Fruit fly (Drosophila melanogaster) Kc167 (cell line): ENCODE data around the gene TwdlT.

Experiments used
- Myc ChIP-seq: fragments of >200 bp; optimal IDR thresholded peaks from 2 replicates; lab custom pipeline; 2017; ENCODE audit warnings: missing external identifiers
- Sin3A ChIP-seq: fragments of >200 bp; optimal IDR thresholded peaks from 2 replicates; lab custom pipeline; 2018; ENCODE audit warnings: missing external identifiers
- h ChIP-seq: fragments of >200 bp; optimal IDR thresholded peaks from 3 replicates; lab custom pipeline; 2018; ENCODE audit warnings: missing external identifiers
- insv ChIP-seq: fragments of >200 bp; optimal IDR thresholded peaks from 3 replicates; lab custom pipeline; 2018; ENCODE audit warnings: missing external identifiers
- psq ChIP-seq: fragments of >200 bp; optimal IDR thresholded peaks from 2 replicates; lab custom pipeline; 2017; ENCODE audit warnings: missing external identifiers
- ttk ChIP-seq: sonication (Bioruptor generic); optimal IDR thresholded peaks from 2 replicates; lab custom pipeline; 2017; ENCODE audit warnings: missing external identifiers

The TwdlT gene

DNA sequence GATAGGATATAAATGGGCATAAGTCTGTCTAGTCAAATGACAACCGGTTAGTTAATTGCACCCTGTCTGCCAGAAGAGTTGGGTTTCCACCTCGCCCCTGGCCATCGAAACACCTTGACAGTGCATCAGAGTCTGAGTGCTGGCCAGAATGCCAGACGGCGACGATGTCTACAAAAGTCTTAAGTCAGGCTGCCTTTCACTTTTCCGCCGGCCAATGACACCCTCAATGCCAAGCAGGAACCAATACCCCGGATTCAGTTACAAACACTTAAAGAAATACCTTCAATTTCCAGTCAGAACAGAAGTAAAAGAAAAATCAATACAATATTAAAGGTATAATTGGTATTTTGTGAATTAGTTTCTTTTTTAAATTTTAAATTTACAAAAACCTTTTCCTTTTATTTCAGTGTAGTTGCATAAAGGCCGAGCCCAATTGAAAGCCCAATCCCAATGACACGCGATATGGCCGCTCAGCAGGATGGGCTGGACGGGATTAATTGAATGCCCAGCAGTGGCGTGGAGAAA lies 35.6 kb downstream of the TwdlT start:
- no peak for TF ChIP-seq Sin3A

dm6 chr3R:27087549-27087948 lies 38.5 kb downstream of the TwdlT start, which contains the start of gene Cpr97Ea:
Gene Cpr97Ea (minus strand): TSS chr3R:27087778.
- TF ChIP-seq Myc (lab: Kevin White, UChicago) (no peak), insv (no peak), h (lab: Kevin White, UChicago) (no peak), ttk (lab: Kevin White, UChicago) (no peak), Sin3A (no peak), psq (lab: Kevin White, UChicago) (no peak)

- no peak for TF ChIP-seq insv
- no peak for TF ChIP-seq Myc (lab: Kevin White, UChicago)
- no peak for TF ChIP-seq Sin3A
- TF ChIP-seq ttk (lab: Kevin White, UChicago): no peak
Measured at dm6 chr3R:27091106-27091505, 42.1 kb downstream of the TwdlT start, which contains the start of gene Cpr97Eb. Gene Cpr97Eb (minus strand): TSS chr3R:27091130.

dm6 chr3R:27092263-27092662 lies 43.2 kb downstream of the TwdlT start:
- TF ChIP-seq Sin3A: no peak
- TF ChIP-seq ttk (lab: Kevin White, UChicago): no peak
- no peak for TF ChIP-seq insv
- TF ChIP-seq psq (lab: Kevin White, UChicago): no peak
- TF ChIP-seq Myc (lab: Kevin White, UChicago): no peak
- TF ChIP-seq h (lab: Kevin White, UChicago): no peak

dm6 chr3R:27092843-27093242 lies 43.8 kb downstream of the TwdlT start, which contains the start of gene CG14258:
Gene CG14258 (plus strand): TSS chr3R:27093143.
- TF ChIP-seq Myc (lab: Kevin White, UChicago) (no peak), Sin3A (no peak), h (lab: Kevin White, UChicago) (no peak), ttk (lab: Kevin White, UChicago) (no peak), psq (lab: Kevin White, UChicago) (no peak), insv (no peak)

DNA sequence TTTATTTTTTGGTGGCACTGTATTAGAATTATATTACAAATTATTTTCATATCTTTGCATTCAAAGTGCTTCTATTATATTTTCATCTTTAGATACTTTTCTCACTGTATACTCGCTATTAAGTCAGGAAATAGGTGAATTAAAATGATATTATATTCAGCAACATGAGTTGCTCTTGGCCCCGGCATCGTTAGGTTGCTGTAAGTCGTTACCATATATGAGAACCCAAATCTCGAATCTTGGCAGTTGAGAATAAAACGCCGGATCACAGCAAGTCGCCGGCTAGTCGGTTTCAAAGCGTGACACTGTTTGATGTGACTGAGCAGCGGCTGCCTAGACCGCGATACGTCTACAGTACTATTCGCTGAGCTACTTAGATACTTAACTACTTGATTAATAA lies 45.2 kb downstream of the TwdlT start, which contains the start of gene CG14259:
Gene CG14259, plus strand, starts transcription at position 301 of the 400 bp plus-strand sequence.
- TF ChIP-seq h (lab: Kevin White, UChicago): no peak
- no peak for TF ChIP-seq Myc (lab: Kevin White, UChicago)
- TF ChIP-seq insv: no peak
- no peak for TF ChIP-seq ttk (lab: Kevin White, UChicago)
- TF ChIP-seq psq (lab: Kevin White, UChicago): no peak
- no peak for TF ChIP-seq Sin3A

DNA sequence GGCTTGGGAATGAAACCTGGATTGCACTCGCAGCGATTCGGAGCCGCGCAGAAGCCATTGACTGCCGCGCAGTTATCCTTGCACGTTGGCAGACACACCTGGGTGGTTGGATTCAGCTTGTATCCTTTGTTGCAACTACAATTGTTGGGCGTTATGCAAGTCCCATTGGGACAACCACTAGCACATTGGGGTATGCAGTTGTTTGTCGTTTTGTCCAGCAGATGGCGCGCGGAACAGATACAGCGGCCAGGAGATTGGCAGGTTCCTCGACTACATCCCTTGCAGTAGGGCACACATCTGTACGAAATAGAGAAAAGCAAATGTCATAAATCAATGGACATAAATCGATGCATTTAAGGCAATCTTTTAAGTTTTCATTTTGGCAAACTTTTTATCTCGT lies 49.6 kb downstream of the TwdlT start:
- TF ChIP-seq Myc (lab: Kevin White, UChicago): no peak
- TF ChIP-seq Sin3A: no peak
- no peak for TF ChIP-seq insv
- no peak for TF ChIP-seq psq (lab: Kevin White, UChicago)
- no peak for TF ChIP-seq h (lab: Kevin White, UChicago)
- no peak for TF ChIP-seq ttk (lab: Kevin White, UChicago)

DNA sequence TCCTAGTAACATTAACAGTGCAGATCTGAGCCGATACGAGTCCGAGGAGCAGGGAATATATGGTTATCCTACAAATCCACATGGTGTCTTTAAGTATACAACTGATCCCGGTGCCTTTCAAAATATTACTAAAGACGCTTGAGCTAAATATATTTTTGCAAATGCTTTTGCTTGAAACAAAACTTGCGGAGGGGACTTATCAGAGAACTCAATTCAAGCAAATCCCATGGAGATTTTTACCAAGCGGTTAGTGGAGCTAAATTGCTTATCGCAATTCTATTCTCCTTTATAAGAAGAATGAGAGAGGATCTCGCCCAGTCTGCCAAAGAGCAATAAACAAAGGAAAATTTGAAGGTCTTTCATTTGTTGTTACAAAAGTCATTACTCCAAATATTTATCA lies 50.6 kb downstream of the TwdlT start, which contains the start of gene eater:
Gene eater, minus strand, starts transcription at position 101 of the 400 bp plus-strand sequence.
- no peak for TF ChIP-seq psq (lab: Kevin White, UChicago)
- TF ChIP-seq h (lab: Kevin White, UChicago): no peak
- TF ChIP-seq insv: no peak
- TF ChIP-seq Myc (lab: Kevin White, UChicago): no peak
- TF ChIP-seq Sin3A: no peak
- no peak for TF ChIP-seq ttk (lab: Kevin White, UChicago)
